Fruit fly (Drosophila melanogaster) whole organism, embryonic: Measurements from ENCODE around the gene Zwilch.

Experiments used
- Aef1 ChIP-seq: fragments of 200-800 bp; sonication (Bioruptor generic); IDR thresholded peaks from 3 replicates; pipeline ENCODE4 v1.3.6; 2022; ENCODE audit warnings: missing biosample characterization, missing genetic modification characterization
- Atf6 ChIP-seq: fragments of 200-800 bp; sonication (Bioruptor generic); IDR thresholded peaks from 2 replicates; pipeline ENCODE4 v1.3.6; 2022; ENCODE audit warnings: missing biosample characterization, missing genetic modification characterization
- CG10654 ChIP-seq: fragments of 200-800 bp; sonication (Bioruptor generic); optimal IDR thresholded peaks from 2 replicates; lab custom pipeline; 2016; ENCODE audit warnings: missing biosample characterization, missing genetic modification characterization
- CG11398 ChIP-seq: fragments of 200-800 bp; sonication (Bioruptor generic); optimal IDR thresholded peaks from 2 replicates; lab custom pipeline; 2016; ENCODE audit warnings: missing biosample characterization, missing genetic modification characterization
- CG11723 ChIP-seq: fragments of 200-800 bp; sonication (Bioruptor generic); optimal IDR thresholded peaks from 2 replicates; lab custom pipeline; 2017; ENCODE audit warnings: missing biosample characterization, mild to moderate bottlenecking, missing genetic modification characterization
- CG12155 ChIP-seq: fragments of 200-800 bp; sonication (Bioruptor generic); optimal IDR thresholded peaks from 3 replicates; lab custom pipeline; 2016; ENCODE audit warnings: missing biosample characterization, missing genetic modification characterization
- CG15011 ChIP-seq: fragments of 200-800 bp; sonication (Bioruptor generic); optimal IDR thresholded peaks from 3 replicates; lab custom pipeline; 2018; ENCODE audit warnings: missing biosample characterization, mild to moderate bottlenecking, missing genetic modification characterization
- CG15514 ChIP-seq: fragments of 200-800 bp; sonication (Bioruptor generic); optimal IDR thresholded peaks from 3 replicates; lab custom pipeline; 2017; ENCODE audit warnings: missing biosample characterization, missing genetic modification characterization, mild to moderate bottlenecking, moderate library complexity, missing genetic modification reagents
- CG17328 ChIP-seq: fragments of 200-800 bp; sonication (Bioruptor generic); IDR thresholded peaks from 2 replicates; pipeline ENCODE4 v1.3.6; 2022; ENCODE audit warnings: missing biosample characterization, missing genetic modification characterization
- CG2199 ChIP-seq: fragments of 200-800 bp; sonication (Bioruptor generic); IDR thresholded peaks from 3 replicates; pipeline ENCODE4 v1.3.6; 2022; ENCODE audit warnings: missing biosample characterization, missing genetic modification characterization
- CG2875 ChIP-seq: fragments of 200-800 bp; sonication (Bioruptor generic); optimal IDR thresholded peaks from 2 replicates; lab custom pipeline; 2017; ENCODE audit warnings: missing biosample characterization, mild to moderate bottlenecking, missing genetic modification characterization, missing genetic modification reagents
- CG6272 ChIP-seq: fragments of 200-800 bp; sonication (Bioruptor generic); IDR thresholded peaks from 2 replicates; pipeline ENCODE4 v1.3.6; 2022; ENCODE audit warnings: missing biosample characterization, missing genetic modification characterization
- CG6654 ChIP-seq: fragments of 200-800 bp; sonication (Bioruptor generic); optimal IDR thresholded peaks from 2 replicates; lab custom pipeline; 2017; ENCODE audit warnings: missing biosample characterization, mild to moderate bottlenecking, missing genetic modification characterization
- CG6683 ChIP-seq: fragments of 200-800 bp; sonication (Bioruptor generic); optimal IDR thresholded peaks from 2 replicates; lab custom pipeline; 2017; ENCODE audit warnings: missing biosample characterization, mild to moderate bottlenecking, missing genetic modification characterization, missing genetic modification reagents
- CG6689 ChIP-seq: fragments of 200-800 bp; sonication (Bioruptor generic); IDR thresholded peaks from 2 replicates; pipeline ENCODE4 v1.3.6; 2022; ENCODE audit warnings: missing biosample characterization, missing genetic modification characterization
- CG8281 ChIP-seq: fragments of 200-800 bp; sonication (Bioruptor generic); optimal IDR thresholded peaks from 2 replicates; lab custom pipeline; 2018; ENCODE audit warnings: missing biosample characterization, mild to moderate bottlenecking, missing genetic modification characterization, moderate library complexity
- CG8388 ChIP-seq: fragments of 200-800 bp; sonication (Bioruptor generic); optimal IDR thresholded peaks from 2 replicates; lab custom pipeline; 2019; ENCODE audit warnings: missing biosample characterization, mild to moderate bottlenecking, missing genetic modification characterization, moderate library complexity
- CG8944 ChIP-seq: fragments of 200-800 bp; sonication (Bioruptor generic); optimal IDR thresholded peaks from 3 replicates; lab custom pipeline; 2016; ENCODE audit warnings: missing biosample characterization, missing genetic modification characterization
- CG9876 ChIP-seq: fragments of 200-800 bp; sonication (Bioruptor generic); optimal IDR thresholded peaks from 2 replicates; lab custom pipeline; 2016; ENCODE audit warnings: missing biosample characterization, missing genetic modification characterization
- CG9932 ChIP-seq: fragments of 200-800 bp; sonication (Bioruptor generic); IDR thresholded peaks from 2 replicates; pipeline ENCODE4 v1.3.6; 2022; ENCODE audit warnings: missing biosample characterization, missing genetic modification characterization
- D19B ChIP-seq: fragments of 200-800 bp; sonication (Bioruptor generic); optimal IDR thresholded peaks from 2 replicates; lab custom pipeline; 2017; ENCODE audit warnings: missing biosample characterization, mild to moderate bottlenecking, missing genetic modification characterization
- E2f2 ChIP-seq: fragments of 200-800 bp; sonication (Bioruptor generic); IDR thresholded peaks from 2 replicates; pipeline ENCODE4 v1.3.6; 2022; ENCODE audit warnings: missing biosample characterization, missing genetic modification characterization
- Elba2 ChIP-seq: fragments of 200-800 bp; sonication (Bioruptor generic); optimal IDR thresholded peaks from 3 replicates; lab custom pipeline; 2016; ENCODE audit warnings: missing biosample characterization, missing genetic modification characterization
- Ets97D ChIP-seq: fragments of 200-800 bp; sonication (Bioruptor generic); optimal IDR thresholded peaks from 3 replicates; lab custom pipeline; 2016; ENCODE audit warnings: missing biosample characterization, missing genetic modification characterization
- Gsc ChIP-seq: fragments of 200-800 bp; sonication (Bioruptor generic); IDR thresholded peaks from 2 replicates; pipeline ENCODE4 v1.3.6; 2022; ENCODE audit warnings: missing biosample characterization, missing genetic modification characterization
- Gug ChIP-seq: fragments of 200-800 bp; sonication (Bioruptor generic); IDR thresholded peaks from 4 replicates; pipeline ENCODE4 v1.3.6; 2022; ENCODE audit warnings: missing biosample characterization, missing genetic modification characterization
- HmgZ ChIP-seq: fragments of 200-800 bp; sonication (Bioruptor generic); optimal IDR thresholded peaks from 2 replicates; lab custom pipeline; 2018; ENCODE audit warnings: missing biosample characterization, mild to moderate bottlenecking, missing genetic modification characterization
- Hr3 ChIP-seq: fragments of 200-800 bp; sonication (Bioruptor generic); optimal IDR thresholded peaks from 3 replicates; lab custom pipeline; 2016; ENCODE audit warnings: missing biosample characterization, missing genetic modification characterization
- Hr51 ChIP-seq, 2 experiments: fragments of 200-800 bp; sonication (Bioruptor generic); optimal IDR thresholded peaks; 2 replicates in 1 of 2; 3 replicates in 1 of 2; lab custom pipeline; 2016 to 2018; ENCODE audit warnings: missing biosample characterization in 2 of 2, missing genetic modification characterization in 2 of 2, mild to moderate bottlenecking in 1 of 2, moderate library complexity in 1 of 2
- Neu2 ChIP-seq: fragments of 200-800 bp; sonication (Bioruptor generic); optimal IDR thresholded peaks from 3 replicates; lab custom pipeline; 2016; ENCODE audit warnings: missing biosample characterization, missing genetic modification characterization, borderline replicate concordance
- Spps ChIP-seq: fragments of 200-800 bp; sonication (Bioruptor generic); optimal IDR thresholded peaks from 2 replicates; lab custom pipeline; 2018; ENCODE audit warnings: missing biosample characterization, mild to moderate bottlenecking, missing genetic modification characterization
- Sry-β ChIP-seq: fragments of 200-800 bp; sonication (Bioruptor generic); optimal IDR thresholded peaks from 2 replicates; lab custom pipeline; 2018; ENCODE audit warnings: missing biosample characterization, mild to moderate bottlenecking, missing genetic modification characterization, moderate library complexity
- Sry-δ ChIP-seq: fragments of 200-800 bp; sonication (Bioruptor generic); optimal IDR thresholded peaks from 2 replicates; lab custom pipeline; 2016; ENCODE audit warnings: missing biosample characterization, missing genetic modification characterization
- Taf1 ChIP-seq: fragments of 200-800 bp; sonication (Bioruptor generic); IDR thresholded peaks from 2 replicates; pipeline ENCODE4 v1.3.6; 2022; ENCODE audit warnings: missing biosample characterization, missing genetic modification characterization
- Xbp1 ChIP-seq: fragments of 200-800 bp; sonication (Bioruptor generic); optimal IDR thresholded peaks from 3 replicates; lab custom pipeline; 2016; ENCODE audit warnings: missing biosample characterization, mild to moderate bottlenecking, missing genetic modification characterization
- ara ChIP-seq: fragments of 200-800 bp; sonication (Bioruptor generic); IDR thresholded peaks from 2 replicates; pipeline ENCODE4 v1.3.6; 2022; ENCODE audit warnings: missing biosample characterization, missing genetic modification characterization
- corto ChIP-seq: fragments of 200-800 bp; sonication (Bioruptor generic); optimal IDR thresholded peaks from 2 replicates; lab custom pipeline; 2016; ENCODE audit warnings: missing biosample characterization, mild to moderate bottlenecking, missing genetic modification characterization, moderate library complexity
- crp ChIP-seq, 2 experiments: fragments of 200-800 bp; sonication (Bioruptor generic); optimal IDR thresholded peaks; 2 replicates in 1 of 2; 3 replicates in 1 of 2; lab custom pipeline; 2017; ENCODE audit warnings: missing biosample characterization in 2 of 2, missing genetic modification characterization in 2 of 2, mild to moderate bottlenecking in 1 of 2, moderate library complexity in 1 of 2
- dpn ChIP-seq, 2 experiments: fragments of 200-800 bp; sonication (Bioruptor generic); optimal IDR thresholded peaks; 3 replicates each; lab custom pipeline; 2016; ENCODE audit warnings: missing biosample characterization in 2 of 2, missing genetic modification characterization in 2 of 2
- ems ChIP-seq: fragments of 200-800 bp; sonication (Bioruptor generic); optimal IDR thresholded peaks from 3 replicates; lab custom pipeline; 2016; ENCODE audit warnings: missing biosample characterization, missing genetic modification characterization
- hb ChIP-seq: fragments of 200-800 bp; sonication (Bioruptor generic); IDR thresholded peaks from 3 replicates; pipeline ENCODE4 v1.3.6; 2022; ENCODE audit warnings: missing biosample characterization, missing genetic modification characterization; ENCODE audit not compliant: partially characterized antibody
- insv ChIP-seq, 2 experiments: fragments of 200-800 bp; sonication (Bioruptor generic); optimal IDR thresholded peaks; 3 replicates each; lab custom pipeline; 2016 to 2018; ENCODE audit warnings: missing biosample characterization in 2 of 2, missing genetic modification characterization in 2 of 2
- ken ChIP-seq: fragments of 200-800 bp; sonication (Bioruptor generic); IDR thresholded peaks from 3 replicates; pipeline ENCODE4 v1.3.6; 2022; ENCODE audit warnings: missing biosample characterization, missing genetic modification characterization
- lab ChIP-seq: fragments of 200-800 bp; sonication (Bioruptor generic); optimal IDR thresholded peaks from 3 replicates; lab custom pipeline; 2017; ENCODE audit warnings: missing biosample characterization, missing genetic modification characterization, mild to moderate bottlenecking, moderate library complexity, missing genetic modification reagents
- so ChIP-seq: fragments of 200-800 bp; sonication (Bioruptor generic); IDR thresholded peaks from 3 replicates; pipeline ENCODE4 v1.3.6; 2022; ENCODE audit warnings: missing biosample characterization, missing genetic modification characterization
- ssp ChIP-seq: fragments of 200-800 bp; sonication (Bioruptor generic); IDR thresholded peaks from 2 replicates; pipeline ENCODE4 v1.3.6; 2022; ENCODE audit warnings: missing biosample characterization, missing genetic modification characterization
- tgo ChIP-seq: fragments of 200-800 bp; sonication (Bioruptor generic); IDR thresholded peaks from 3 replicates; pipeline ENCODE4 v1.3.6; 2022; ENCODE audit warnings: missing biosample characterization, missing genetic modification characterization
- ttk ChIP-seq: fragments of 200-800 bp; sonication (Bioruptor generic); IDR thresholded peaks from 2 replicates; pipeline ENCODE4 v2.1.2; 2022; ENCODE audit warnings: missing biosample characterization, missing genetic modification characterization
- wdn ChIP-seq: fragments of 200-800 bp; sonication (Bioruptor generic); IDR thresholded peaks from 2 replicates; pipeline ENCODE4 v1.3.6; 2022; ENCODE audit warnings: missing biosample characterization, missing genetic modification characterization

Zwilch gene

dm6 chr3R:31222125-31222889 lies 9.1 kb upstream of the Zwilch start (continued):
- TF ChIP-seq CG2199 (GFP tag; lab: Robert Waterston, UW) (no peak), Hr51 (GFP tag; optimal IDR thresholded peaks at IDR 0.05; lab: Kevin White, UChicago) (peak; percentile 80 to 85), CG15011 (GFP tag; lab: Kevin White, UChicago) (peak; percentile 81), insv (GFP tag; optimal IDR thresholded peaks at IDR 0.05; lab: Kevin White, UChicago) (peak in 1 of 2 experiments; percentile 40), dpn (GFP tag; optimal IDR thresholded peaks at IDR 0.05; lab: Kevin White, UChicago) (peak; percentile 85 to 89), Hr3 (GFP tag; lab: Kevin White, UChicago) (peak; percentile 85), CG9876 (GFP tag; lab: Kevin White, UChicago) (peak; percentile 63), wdn (GFP tag; lab: Robert Waterston, UW) (no peak), Ets97D (GFP tag; lab: Kevin White, UChicago) (peak; percentile 38), CG15514 (GFP tag; lab: Kevin White, UChicago) (peak; percentile 70), CG6654 (peak; percentile 28), ttk (GFP tag; lab: Robert Waterston, UW) (no peak), Sry-β (GFP tag; lab: Kevin White, UChicago) (peak; percentile 16), CG8281 (tag; lab: Kevin White, UChicago) (peak; percentile 59), CG17328 (GFP tag; lab: Robert Waterston, UW) (no peak), CG11398 (peak; percentile 70), CG12155 (GFP tag; lab: Kevin White, UChicago) (peak; percentile 78), CG8388 (peak; percentile 82), Gsc (no peak), CG6272 (GFP tag; lab: Robert Waterston, UW) (peak; percentile 53), CG11723 (peak; percentile 61), D19B (peak; percentile 67), CG9932 (GFP tag; lab: Robert Waterston, UW) (no peak), CG6689 (no peak), Aef1 (GFP tag; lab: Robert Waterston, UW) (no peak), so (GFP tag; lab: Robert Waterston, UW) (no peak), Elba2 (GFP tag; lab: Kevin White, UChicago) (peak; percentile 17), Xbp1 (GFP tag; lab: Kevin White, UChicago) (peak; percentile 85), Atf6 (GFP tag; lab: Robert Waterston, UW) (no peak), E2f2 (GFP tag; lab: Robert Waterston, UW) (no peak), corto (GFP tag; lab: Kevin White, UChicago) (no peak), ems (GFP tag; lab: Kevin White, UChicago) (peak; percentile 77), CG10654 (peak; percentile 61), CG8944 (peak; percentile 68), Neu2 (GFP tag; lab: Kevin White, UChicago) (peak; percentile 16), HmgZ (peak; percentile 85), Sry-δ (peak; percentile 24), lab (GFP tag; lab: Kevin White, UChicago) (peak; percentile 89), ken (GFP tag; lab: Robert Waterston, UW) (no peak), Spps (tag; lab: Kevin White, UChicago) (peak; percentile 65), CG6683 (peak; percentile 71), tgo (no peak), Gug (peak; percentile 58; the same call in 3 of the 4 replicates), hb (no peak), ara (GFP tag; lab: Robert Waterston, UW) (no peak), Taf1 (GFP tag; lab: Robert Waterston, UW) (no peak), ssp (GFP tag; lab: Robert Waterston, UW) (no peak), crp (GFP tag; optimal IDR thresholded peaks at IDR 0.05; lab: Kevin White, UChicago) (peak in 1 of 2 experiments; percentile 68), CG2875 (GFP tag; lab: Kevin White, UChicago) (peak; percentile 73)
